Fruit fly (Drosophila melanogaster) whole organism, wandering third instar larva: ENCODE results near the gene Tm2.
A peak's percentile ranks its signal among the peaks of the same experiment; 100 is the strongest.

Experiments used
- Abd-B ChIP-seq: fragments of >200 bp; optimal IDR thresholded peaks from 2 replicates; lab custom pipeline; 2017; ENCODE audit warnings: missing biosample characterization, missing genetic modification characterization
- CG32264 ChIP-seq: fragments of 200-800 bp; sonication (Bioruptor generic); optimal IDR thresholded peaks from 2 replicates; lab custom pipeline; 2016; ENCODE audit warnings: missing biosample characterization, missing genetic modification characterization
- CG9705 ChIP-seq: fragments of 200-800 bp; sonication (Bioruptor generic); optimal IDR thresholded peaks from 2 replicates; lab custom pipeline; 2018; ENCODE audit warnings: missing biosample characterization, mild to moderate bottlenecking, missing genetic modification characterization
- CrebA ChIP-seq: fragments of 200-800 bp; sonication (Bioruptor generic); optimal IDR thresholded peaks from 2 replicates; lab custom pipeline; 2016; ENCODE audit warnings: missing biosample characterization, mild to moderate bottlenecking, missing genetic modification characterization, borderline replicate concordance
- Dfd ChIP-seq: fragments of >200 bp; optimal IDR thresholded peaks from 2 replicates; lab custom pipeline; 2017; ENCODE audit warnings: missing biosample characterization, missing genetic modification characterization
- Dif ChIP-seq: fragments of 200-275, 200-300 bp; sonication (Bioruptor generic); optimal IDR thresholded peaks from 2 replicates; lab custom pipeline; 2018; ENCODE audit warnings: missing biosample characterization, missing genetic modification characterization; ENCODE audit not compliant: partially characterized antibody
- GATAd ChIP-seq: sonication (Bioruptor generic); optimal IDR thresholded peaks from 2 replicates; lab custom pipeline; 2016; ENCODE audit warnings: missing biosample characterization, missing genetic modification characterization
- HLH106 ChIP-seq: fragments of 200-800 bp; optimal IDR thresholded peaks from 3 replicates; lab custom pipeline; 2019; ENCODE audit warnings: missing biosample characterization, mild to moderate bottlenecking, missing genetic modification characterization, moderate library complexity
- Hnf4 ChIP-seq: fragments of 200-800 bp; sonication (Bioruptor generic); optimal IDR thresholded peaks from 2 replicates; lab custom pipeline; 2016; ENCODE audit warnings: missing biosample characterization, mild to moderate bottlenecking, missing genetic modification characterization
- Hr78 ChIP-seq: fragments of >200 bp; optimal IDR thresholded peaks from 2 replicates; lab custom pipeline; 2017; ENCODE audit warnings: missing biosample characterization, missing genetic modification characterization
- Hr83 ChIP-seq: fragments of 200-300 bp; sonication (Bioruptor generic); optimal IDR thresholded peaks from 2 replicates; lab custom pipeline; 2016; ENCODE audit warnings: missing biosample characterization, mild to moderate bottlenecking, missing genetic modification characterization, moderate library complexity; ENCODE audit not compliant: poor library complexity, severe bottlenecking
- Jra ChIP-seq: sonication (Bioruptor generic); optimal IDR thresholded peaks from 2 replicates; lab custom pipeline; 2016; ENCODE audit warnings: missing biosample characterization, missing genetic modification characterization
- Mio ChIP-seq: sonication (Bioruptor generic); optimal IDR thresholded peaks from 2 replicates; lab custom pipeline; 2016; ENCODE audit warnings: missing biosample characterization, missing genetic modification characterization
- Myc ChIP-seq: fragments of >200 bp; optimal IDR thresholded peaks from 2 replicates; lab custom pipeline; 2017
- N ChIP-seq: fragments of >200 bp; optimal IDR thresholded peaks from 2 replicates; lab custom pipeline; 2018; ENCODE audit warnings: missing biosample characterization, missing external identifiers, missing genetic modification characterization
- OdsH ChIP-seq: fragments of 200-800 bp; sonication (Bioruptor generic); optimal IDR thresholded peaks from 2 replicates; lab custom pipeline; 2016; ENCODE audit warnings: missing biosample characterization, mild to moderate bottlenecking, missing genetic modification characterization
- Rel ChIP-seq, 2 experiments: fragments of 200-800 bp; sonication (Bioruptor generic) in 1 of 2; optimal IDR thresholded peaks; 2 replicates in 1 of 2; 3 replicates in 1 of 2; lab custom pipeline; 2016 to 2019; ENCODE audit warnings: mild to moderate bottlenecking in 2 of 2, missing biosample characterization in 2 of 2, missing genetic modification characterization in 2 of 2, moderate library complexity in 1 of 2
- Sp1 ChIP-seq: fragments of 200-800 bp; sonication (Bioruptor generic); optimal IDR thresholded peaks from 3 replicates; lab custom pipeline; 2019; ENCODE audit warnings: missing biosample characterization, mild to moderate bottlenecking, missing genetic modification characterization, moderate library complexity
- Vsx2 ChIP-seq: fragments of 200-300, 225-300 bp; sonication (Bioruptor generic); optimal IDR thresholded peaks from 2 replicates; lab custom pipeline; 2018; ENCODE audit warnings: missing biosample characterization, missing genetic modification characterization; ENCODE audit not compliant: partially characterized antibody
- br ChIP-seq: fragments of 200-800 bp; sonication (Bioruptor generic); optimal IDR thresholded peaks from 2 replicates; lab custom pipeline; 2016; ENCODE audit warnings: missing biosample characterization, missing genetic modification characterization
- brk ChIP-seq: fragments of 200-800 bp; sonication (Bioruptor generic); optimal IDR thresholded peaks from 2 replicates; lab custom pipeline; 2016; ENCODE audit warnings: missing biosample characterization, mild to moderate bottlenecking, missing genetic modification characterization
- dl ChIP-seq, 2 experiments: fragments of 175-275, 200-275 bp in 1 of 2; fragments of 200-275 bp in 1 of 2; sonication (Bioruptor generic); optimal IDR thresholded peaks; lab custom pipeline; 2018; ENCODE audit warnings: mild to moderate bottlenecking in 2 of 2, missing biosample characterization in 2 of 2, missing genetic modification characterization in 2 of 2, moderate library complexity in 2 of 2; ENCODE audit not compliant: partially characterized antibody in 2 of 2, insufficient read depth in 1 of 2
- dmrt93B ChIP-seq: fragments of 200-800 bp; sonication (Bioruptor generic); optimal IDR thresholded peaks from 2 replicates; lab custom pipeline; 2018; ENCODE audit warnings: missing biosample characterization, mild to moderate bottlenecking, missing genetic modification characterization
- dsf ChIP-seq: sonication (Bioruptor generic); optimal IDR thresholded peaks from 2 replicates; lab custom pipeline; 2016; ENCODE audit warnings: missing biosample characterization, missing genetic modification characterization, borderline replicate concordance
- ey ChIP-seq: fragments of 200-800 bp; sonication (Bioruptor generic); optimal IDR thresholded peaks from 2 replicates; lab custom pipeline; 2016; ENCODE audit warnings: missing biosample characterization, missing genetic modification characterization
- foxo ChIP-seq, 2 experiments: fragments of 200-800 bp; sonication (Bioruptor generic); optimal IDR thresholded peaks; 2 replicates in 1 of 2; 3 replicates in 1 of 2; lab custom pipeline; 2016 to 2017; ENCODE audit warnings: missing biosample characterization in 2 of 2, missing genetic modification characterization in 2 of 2
- fru ChIP-seq: fragments of 200-800 bp; sonication (Bioruptor generic); optimal IDR thresholded peaks from 3 replicates; lab custom pipeline; 2016; ENCODE audit warnings: missing biosample characterization, mild to moderate bottlenecking, missing genetic modification characterization
- h ChIP-seq: fragments of 200-800 bp; sonication (Bioruptor generic); optimal IDR thresholded peaks from 3 replicates; lab custom pipeline; 2016; ENCODE audit warnings: missing biosample characterization, mild to moderate bottlenecking, missing genetic modification characterization
- jim ChIP-seq: fragments of 175-275, 200-325 bp; sonication (Bioruptor generic); optimal IDR thresholded peaks from 2 replicates; lab custom pipeline; 2016; ENCODE audit warnings: missing biosample characterization, mild to moderate bottlenecking, missing genetic modification characterization
- lola ChIP-seq: fragments of >200 bp; optimal IDR thresholded peaks from 2 replicates; lab custom pipeline; 2017; ENCODE audit warnings: missing biosample characterization, missing genetic modification characterization
- pan ChIP-seq: fragments of >200 bp; optimal IDR thresholded peaks from 2 replicates; lab custom pipeline; 2017
- psq ChIP-seq: fragments of 200-800 bp; sonication (Bioruptor generic); optimal IDR thresholded peaks from 3 replicates; lab custom pipeline; 2017; ENCODE audit warnings: missing biosample characterization, mild to moderate bottlenecking, missing genetic modification characterization, moderate library complexity
- rgr ChIP-seq: fragments of 200-800 bp; sonication (Bioruptor generic); optimal IDR thresholded peaks from 3 replicates; lab custom pipeline; 2016; ENCODE audit warnings: missing biosample characterization, mild to moderate bottlenecking, missing genetic modification characterization
- sage ChIP-seq: fragments of 200-800 bp; sonication (Bioruptor generic); optimal IDR thresholded peaks from 2 replicates; lab custom pipeline; 2016; ENCODE audit warnings: missing biosample characterization, mild to moderate bottlenecking, missing genetic modification characterization
- sv ChIP-seq: fragments of 200-800 bp; sonication (Bioruptor generic); optimal IDR thresholded peaks from 3 replicates; lab custom pipeline; 2016; ENCODE audit warnings: missing biosample characterization, missing genetic modification characterization
- tai ChIP-seq: sonication (Bioruptor generic); optimal IDR thresholded peaks from 2 replicates; lab custom pipeline; 2016; ENCODE audit warnings: missing biosample characterization, missing genetic modification characterization
- usp ChIP-seq: fragments of >200 bp; optimal IDR thresholded peaks from 2 replicates; lab custom pipeline; 2017; ENCODE audit warnings: missing biosample characterization, missing genetic modification characterization
- woc ChIP-seq: sonication (Bioruptor generic); optimal IDR thresholded peaks from 2 replicates; lab custom pipeline; 2016; ENCODE audit warnings: missing biosample characterization, mild to moderate bottlenecking, missing genetic modification characterization

Gene Tm2

DNA sequence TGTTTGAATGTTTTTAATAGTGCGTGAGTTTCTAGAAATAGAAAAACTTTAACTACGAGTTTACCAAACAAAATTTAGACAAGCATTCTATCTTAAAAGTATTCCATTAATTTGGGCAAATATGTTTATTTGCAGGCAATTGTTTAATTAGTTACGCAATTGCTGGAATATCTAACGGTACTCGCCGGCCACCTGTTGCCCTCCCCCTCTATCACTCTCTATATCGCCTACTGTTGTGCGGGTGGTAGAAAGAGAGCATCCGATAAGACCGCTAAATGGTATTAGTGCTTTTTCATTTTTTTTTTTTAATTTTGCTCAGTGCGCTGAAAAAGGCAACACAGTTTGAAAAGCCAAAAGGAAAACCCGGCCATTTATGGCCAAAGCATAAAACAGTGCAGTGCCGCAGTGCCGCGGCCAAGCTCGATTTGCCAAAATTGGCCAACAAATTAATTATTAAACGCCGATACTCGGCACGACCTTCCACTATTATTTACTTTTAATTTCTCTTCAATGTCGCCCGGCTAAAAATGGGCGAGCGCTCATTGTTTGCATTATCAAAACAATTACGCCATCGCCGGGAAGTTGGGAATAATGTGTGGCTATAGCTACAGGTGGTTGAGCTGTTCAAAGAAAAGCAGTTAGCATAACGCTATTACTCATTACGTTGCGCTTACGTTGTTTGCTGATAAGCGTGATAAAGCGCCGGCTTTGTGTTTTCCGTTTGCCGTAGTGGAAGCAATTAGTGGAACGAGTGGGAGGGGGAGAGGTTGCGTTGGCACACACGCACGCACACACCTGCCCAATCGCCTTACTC lies 20.0 kb upstream of the Tm2 start:
- TF ChIP-seq Vsx2 (GFP tag; lab: Kevin White, UChicago) = no peak
- TF ChIP-seq jim (GFP tag; lab: Kevin White, UChicago) = no peak
- no peak for TF ChIP-seq br
- TF ChIP-seq sv (GFP tag; lab: Kevin White, UChicago) = no peak
- no peak for TF ChIP-seq brk (GFP tag; lab: Kevin White, UChicago)
- no peak for TF ChIP-seq sage (GFP tag; lab: Kevin White, UChicago)
- TF ChIP-seq OdsH (GFP tag; lab: Kevin White, UChicago) = no peak
- TF ChIP-seq Rel (GFP tag; optimal IDR thresholded peaks at IDR 0.05; lab: Kevin White, UChicago) = no peak
- TF ChIP-seq Rel (tag; optimal IDR thresholded peaks at IDR 0.05; lab: Kevin White, UChicago) = no peak
- no peak for TF ChIP-seq woc
- no peak for TF ChIP-seq Mio
- TF ChIP-seq h (GFP tag; lab: Kevin White, UChicago) = no peak
- TF ChIP-seq Dif (GFP tag; lab: Kevin White, UChicago) = no peak
- TF ChIP-seq usp (GFP tag; lab: Kevin White, UChicago) = no peak
- TF ChIP-seq lola (GFP tag; lab: Kevin White, UChicago) = no peak
- no peak for TF ChIP-seq dl (GFP tag; optimal IDR thresholded peaks at IDR 0.05; lab: Kevin White, UChicago; ENCODE audit: insufficient read depth in 1 of 2, partially characterized antibody in 2 of 2)
- TF ChIP-seq CG32264 = no peak
- TF ChIP-seq pan (lab: Kevin White, UChicago) = no peak
- TF ChIP-seq Myc (lab: Kevin White, UChicago) = no peak
- no peak for TF ChIP-seq tai (GFP tag; lab: Kevin White, UChicago)
- no peak for TF ChIP-seq ey
- TF ChIP-seq, all 38 proteins: peak for 0

- TF ChIP-seq Hnf4 (GFP tag; lab: Kevin White, UChicago) = no peak
- peak; percentile 78 for TF ChIP-seq Hr83
- TF ChIP-seq pan (lab: Kevin White, UChicago) = no peak
- TF ChIP-seq fru (GFP tag; lab: Kevin White, UChicago) = no peak
- no peak for TF ChIP-seq Myc (lab: Kevin White, UChicago)
- no peak for TF ChIP-seq Sp1 (GFP tag; lab: Kevin White, UChicago)
- peak; percentile 19 for TF ChIP-seq OdsH (GFP tag; lab: Kevin White, UChicago)
- no peak for TF ChIP-seq ey
- TF ChIP-seq HLH106 (tag; lab: Kevin White, UChicago) = no peak
- peak; percentile 55 for TF ChIP-seq Jra
- no peak for TF ChIP-seq Rel (GFP tag; optimal IDR thresholded peaks at IDR 0.05; lab: Kevin White, UChicago)
- no peak for TF ChIP-seq Rel (tag; optimal IDR thresholded peaks at IDR 0.05; lab: Kevin White, UChicago)
- TF ChIP-seq GATAd = no peak
- TF ChIP-seq rgr = no peak
- TF ChIP-seq jim (GFP tag; lab: Kevin White, UChicago) = no peak
- no peak for TF ChIP-seq sv (GFP tag; lab: Kevin White, UChicago)
- TF ChIP-seq usp (GFP tag; lab: Kevin White, UChicago) = no peak
- no peak for TF ChIP-seq dmrt93B
- peak; percentile 45 for TF ChIP-seq N (GFP tag; lab: Kevin White, UChicago)
- TF ChIP-seq brk (GFP tag; lab: Kevin White, UChicago) = no peak
- no peak for TF ChIP-seq Dfd
- no peak for TF ChIP-seq dsf (GFP tag; lab: Kevin White, UChicago)
- TF ChIP-seq foxo (GFP tag; optimal IDR thresholded peaks at IDR 0.05; lab: Kevin White, UChicago) = peak in 1 of 2 experiments; percentile 23
- no peak for TF ChIP-seq lola (GFP tag; lab: Kevin White, UChicago)
- no peak for TF ChIP-seq tai (GFP tag; lab: Kevin White, UChicago)
- TF ChIP-seq Hr78 = no peak
- no peak for TF ChIP-seq CG9705 (GFP tag; lab: Kevin White, UChicago)
- no peak for TF ChIP-seq sage (GFP tag; lab: Kevin White, UChicago)
- no peak for TF ChIP-seq psq
- TF ChIP-seq Mio = no peak
- TF ChIP-seq Abd-B (GFP tag; lab: Kevin White, UChicago) = no peak
- peak; percentile 68 for TF ChIP-seq Dif (GFP tag; lab: Kevin White, UChicago)
- peak; percentile 21 for TF ChIP-seq Vsx2 (GFP tag; lab: Kevin White, UChicago)
- TF ChIP-seq br = peak; percentile 46
- TF ChIP-seq CrebA (GFP tag; lab: Kevin White, UChicago) = no peak
- peak in 1 of 2 experiments; percentile 7 for TF ChIP-seq dl (GFP tag; optimal IDR thresholded peaks at IDR 0.05; lab: Kevin White, UChicago; ENCODE audit: insufficient read depth in 1 of 2, partially characterized antibody in 2 of 2)
- TF ChIP-seq h (GFP tag; lab: Kevin White, UChicago) = peak; percentile 68
- no peak for TF ChIP-seq woc
- no peak for TF ChIP-seq CG32264
Observed at dm6 chr3R:15290642-15291118, 19.3 kb upstream of the Tm2 start, which contains the start of gene CG45218. Gene CG45218, minus strand, starts transcription at chr3R:15290799.
